Worm (Caenorhabditis elegans): ENCODE results near the gene ref-2.

ref-2 gene

ce11 chrX:7739353-7739752 is 4.7 kb upstream of the ref-2 start, which contains the start of gene K09F5.1:
Gene K09F5.1 (plus strand): TSS chrX:7739653.
- TF ChIP-seq pag-3 (tag; optimal IDR thresholded peaks at IDR 0.05; ENCODE audit: borderline replicate concordance), result no peak
- TF ChIP-seq fkh-6 (tag; optimal IDR thresholded peaks at IDR 0.05), result no peak
- no peak for TF ChIP-seq ceh-24 (tag; optimal IDR thresholded peaks at IDR 0.05)
- TF ChIP-seq Y22D7AL.16 (tag; optimal IDR thresholded peaks at IDR 0.05), result no peak
- no peak for TF ChIP-seq hlh-15 (tag; optimal IDR thresholded peaks at IDR 0.05)
- TF ChIP-seq pha-4 (tag; optimal IDR thresholded peaks at IDR 0.05), result no peak
- no peak for TF ChIP-seq K09A11.1 (tag; optimal IDR thresholded peaks at IDR 0.05; ENCODE audit: insufficient read depth)
- TF ChIP-seq ceh-22 (tag; optimal IDR thresholded peaks at IDR 0.05), result no peak

DNA sequence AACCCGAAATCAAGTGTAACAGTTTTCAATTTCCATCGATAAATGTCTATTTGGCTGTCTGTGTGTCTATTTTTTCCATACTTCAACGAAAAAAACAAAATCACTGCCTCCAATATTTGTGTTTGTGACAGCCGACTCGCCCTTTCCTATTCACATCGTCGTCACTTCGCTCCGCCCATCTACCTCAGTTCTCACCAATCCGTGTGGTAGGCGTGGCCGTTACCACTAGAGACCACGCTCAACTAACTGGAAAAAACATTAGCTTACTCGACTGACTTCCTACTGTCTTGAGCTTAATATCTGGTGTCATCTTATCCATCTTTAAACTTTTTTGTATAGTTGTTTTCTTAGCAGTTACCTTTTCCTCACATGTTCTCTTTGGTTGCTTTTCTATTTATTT is 1.3 kb downstream of the ref-2 start:
- TF ChIP-seq ttx-3 (tag; optimal IDR thresholded peaks at IDR 0.05), result no peak
- no peak for TF ChIP-seq fax-1 (tag; optimal IDR thresholded peaks at IDR 0.05)
- peak; percentile 79 for TF ChIP-seq ref-2 (tag; optimal IDR thresholded peaks at IDR 0.05)

DNA sequence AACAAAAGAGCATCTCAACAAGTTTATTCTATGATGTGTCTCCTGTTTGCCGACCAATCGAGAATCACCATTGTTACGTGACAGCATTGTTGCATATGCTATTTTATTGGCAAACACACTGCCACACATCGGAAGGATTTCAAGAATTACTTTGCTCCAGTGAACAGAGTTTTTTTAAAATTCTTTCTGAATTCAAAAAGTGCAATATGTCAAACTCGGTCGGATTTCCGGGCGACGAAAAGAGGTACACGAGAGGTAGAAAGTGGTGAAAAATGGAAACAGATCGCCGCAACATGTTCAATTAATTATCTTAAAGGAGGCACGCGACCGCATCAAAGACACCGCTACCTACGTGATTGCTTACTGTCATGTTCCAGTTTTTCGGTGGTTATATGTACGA is 6.0 kb downstream of the ref-2 start:
- TF ChIP-seq pat-9 (tag; optimal IDR thresholded peaks at IDR 0.05), result no peak
- no peak for TF ChIP-seq ztf-16 (tag; optimal IDR thresholded peaks at IDR 0.05)
- peak; percentile 96 for TF ChIP-seq ref-2 (tag; optimal IDR thresholded peaks at IDR 0.05)
- TF ChIP-seq npax-4 (tag; optimal IDR thresholded peaks at IDR 0.05), result no peak
- TF ChIP-seq fax-1 (tag; optimal IDR thresholded peaks at IDR 0.05), result no peak
- no peak for TF ChIP-seq unc-3 (GFP tag; conservative IDR thresholded peaks at IDR 0.05)
- no peak for TF ChIP-seq unc-3 (tag; optimal IDR thresholded peaks at IDR 0.05)
- no peak for TF ChIP-seq F13H6.1 (tag; optimal IDR thresholded peaks at IDR 0.05)
- TF ChIP-seq pqm-1 (tag; optimal IDR thresholded peaks at IDR 0.05), result no peak

DNA sequence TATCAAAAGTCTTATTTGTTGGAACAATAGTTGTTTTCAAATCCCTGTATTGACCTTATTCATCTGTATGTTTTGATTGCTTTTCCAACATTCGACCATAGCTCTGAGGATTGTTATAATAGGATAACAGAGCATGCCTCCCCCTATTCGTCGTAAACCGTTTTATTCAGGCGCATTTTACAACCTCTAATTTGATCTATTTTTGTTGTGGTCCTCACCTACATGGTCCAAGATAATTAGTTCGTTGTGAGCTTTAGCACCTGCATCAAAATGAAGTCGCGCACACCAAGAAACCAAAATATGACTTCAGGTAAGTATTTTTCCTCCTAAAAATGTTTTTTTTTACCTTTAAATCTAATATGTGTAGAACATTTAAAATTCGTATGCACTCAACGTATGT is 8.7 kb downstream of the ref-2 start, which contains the start of gene deg-1:
TSS of gene deg-1 (plus strand) at position 301 of the 400 bp plus-strand sequence.
- no peak for TF ChIP-seq pat-9 (tag; optimal IDR thresholded peaks at IDR 0.05)
- no peak for TF ChIP-seq unc-42 (tag; optimal IDR thresholded peaks at IDR 0.05)
- no peak for TF ChIP-seq C08G9.2 (tag; optimal IDR thresholded peaks at IDR 0.05)
- TF ChIP-seq dve-1 (tag; optimal IDR thresholded peaks at IDR 0.05), result no peak
- TF ChIP-seq fkh-10 (GFP tag; optimal IDR thresholded peaks at IDR 0.05), result no peak
- TF ChIP-seq hlh-30 (tag; optimal IDR thresholded peaks at IDR 0.05; ENCODE audit: insufficient read depth), result no peak
- no peak for TF ChIP-seq ceh-48 (tag; optimal IDR thresholded peaks at IDR 0.05)
- TF ChIP-seq ceh-6 (GFP tag; optimal IDR thresholded peaks at IDR 0.05), result no peak
- TF ChIP-seq Y22D7AL.16 (tag; optimal IDR thresholded peaks at IDR 0.05), result no peak
- TF ChIP-seq ceh-9 (tag; optimal IDR thresholded peaks at IDR 0.05), result no peak
- TF ChIP-seq nfya-1 (tag; optimal IDR thresholded peaks at IDR 0.05), result no peak

DNA sequence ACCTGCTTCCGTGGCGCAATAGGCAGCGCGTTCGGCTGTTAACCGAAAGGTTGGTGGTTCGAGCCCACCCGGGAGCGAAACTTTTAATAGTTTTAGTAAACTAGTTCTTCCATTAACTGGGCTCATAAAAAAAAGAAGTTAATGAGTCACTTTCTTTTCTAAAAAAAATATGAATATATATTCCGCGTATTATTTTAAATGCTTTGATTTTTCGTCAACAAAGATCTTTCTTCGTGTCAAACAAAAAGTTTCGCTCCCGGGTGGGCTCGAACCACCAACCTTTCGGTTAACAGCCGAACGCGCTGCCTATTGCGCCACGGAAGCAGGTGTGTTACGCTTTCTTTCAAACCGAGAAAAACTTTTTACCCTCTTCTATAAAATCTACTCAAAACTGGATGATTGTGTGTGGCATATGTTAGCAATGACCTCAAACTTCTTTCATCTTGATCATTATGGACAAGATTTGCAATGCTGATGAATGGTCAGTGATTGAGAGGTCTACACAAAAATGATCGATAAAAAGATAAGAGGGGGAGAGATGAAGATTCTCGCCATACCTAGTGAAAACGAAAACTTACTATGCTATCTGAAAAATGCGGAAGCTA is 29.8 kb downstream of the ref-2 start:
- TF ChIP-seq che-1 (tag; optimal IDR thresholded peaks at IDR 0.05) (no peak), lin-11 (tag; optimal IDR thresholded peaks at IDR 0.05) (no peak), elt-2 (tag; optimal IDR thresholded peaks at IDR 0.05) (no peak), pha-2 (tag; optimal IDR thresholded peaks at IDR 0.05) (no peak), zip-5 (tag; optimal IDR thresholded peaks at IDR 0.05) (no peak), lim-6 (tag; optimal IDR thresholded peaks at IDR 0.05) (no peak), ceh-6 (GFP tag; optimal IDR thresholded peaks at IDR 0.05) (no peak), nfya-1 (tag; optimal IDR thresholded peaks at IDR 0.05) (no peak), unc-3 (GFP tag; conservative IDR thresholded peaks at IDR 0.05) (no peak), unc-3 (tag; optimal IDR thresholded peaks at IDR 0.05) (no peak), pha-4 (tag; optimal IDR thresholded peaks at IDR 0.05) (no peak), ceh-24 (tag; optimal IDR thresholded peaks at IDR 0.05) (no peak), F13H6.1 (tag; optimal IDR thresholded peaks at IDR 0.05) (no peak)
